Worm (Caenorhabditis elegans) whole organism, L4 larva: ENCODE measurements around the gene sre-42.

Experiments used
- ama-1 ChIP-seq: fragments of 150-350 bp; optimal IDR thresholded peaks from 2 replicates; lab custom pipeline; 2014; ENCODE audit warnings: inconsistent platforms, mixed read lengths
- daf-12 ChIP-seq: fragments of 150-350 bp; optimal IDR thresholded peaks from 2 replicates; lab custom pipeline; 2014; ENCODE audit warnings: missing biosample characterization, missing genetic modification reagents, missing genetic modification characterization
- daf-19 ChIP-seq: fragments of 200-800 bp; sonication (Bioruptor generic); conservative IDR thresholded peaks from 2 replicates; pipeline ENCODE4 v1.3.6; 2022; ENCODE audit warnings: missing genetic modification characterization, missing compliant biosample characterization
- fkh-10 ChIP-seq: fragments of 150-350 bp; optimal IDR thresholded peaks from 2 replicates; lab custom pipeline; 2014; ENCODE audit warnings: missing biosample characterization, missing genetic modification reagents, missing genetic modification characterization
- lin-1 ChIP-seq: fragments of 200-800 bp; sonication (Bioruptor generic); IDR thresholded peaks from 2 replicates; pipeline ENCODE4 v1.3.6; 2022; ENCODE audit warnings: missing genetic modification reagents, missing genetic modification characterization, missing compliant biosample characterization
- mep-1 ChIP-seq: fragments of 150-350 bp; sonication (generic microtip); optimal IDR thresholded peaks from 3 replicates; lab custom pipeline; 2014; ENCODE audit warnings: missing biosample characterization, missing genetic modification characterization
- nhr-25 ChIP-seq: sonication (generic microtip); optimal IDR thresholded peaks from 2 replicates; lab custom pipeline; 2017; ENCODE audit warnings: missing genetic modification characterization, mild to moderate bottlenecking, missing compliant biosample characterization, antibody characterized with exemption, moderate library complexity, borderline replicate concordance; ENCODE audit not compliant: insufficient read depth
- unc-62 ChIP-seq, 3 experiments: fragments of 150-350 bp in 1 of 3; sonication (generic microtip); optimal IDR thresholded peaks in 2 of 3; peaks in 1 of 3; 1 replicate in 1 of 3; 2 replicates in 2 of 3; lab custom pipeline; 2014 to 2017; ENCODE audit warnings: missing biosample characterization in 3 of 3, missing genetic modification characterization in 3 of 3, missing genetic modification reagents in 3 of 3, missing genotype in 1 of 3

DNA sequence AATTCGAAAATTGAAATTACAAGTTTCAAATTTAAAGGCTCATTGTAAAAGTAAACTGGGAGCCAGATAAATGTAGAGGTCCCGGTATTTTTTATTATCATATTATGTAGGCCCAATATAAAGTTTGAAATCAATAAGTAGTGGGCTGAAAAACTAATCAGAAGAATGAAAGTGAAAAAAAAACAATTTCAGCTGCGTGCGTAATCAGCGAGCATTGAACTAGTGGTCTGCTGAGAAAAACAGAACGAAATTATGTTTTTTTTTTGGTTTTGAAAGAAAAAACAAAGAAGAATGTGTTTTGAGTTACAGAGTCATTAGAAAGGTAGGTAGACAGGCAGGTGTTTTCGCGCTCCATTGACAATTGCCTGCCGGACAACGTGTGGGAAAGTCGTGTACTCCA is 22.0 kb upstream of the sre-42 start, which contains the start of gene sre-31:
- TF ChIP-seq unc-62 (GFP tag; optimal IDR thresholded peaks at IDR 0.05 in 1 of 2; lab: Kevin White, UChicago) (no peak), unc-62 (tag; optimal IDR thresholded peaks at IDR 0.05; lab: Kevin White, UChicago) (no peak), daf-19 (GFP tag; lab: Robert Waterston, UW) (no peak), nhr-25 (no peak), daf-12 (no peak), fkh-10 (no peak), mep-1 (no peak), ama-1 (no peak), lin-1 (GFP tag; lab: Robert Waterston, UW) (no peak)
